Fruit fly (Drosophila melanogaster): ENCODE data around the gene cm.

DNA sequence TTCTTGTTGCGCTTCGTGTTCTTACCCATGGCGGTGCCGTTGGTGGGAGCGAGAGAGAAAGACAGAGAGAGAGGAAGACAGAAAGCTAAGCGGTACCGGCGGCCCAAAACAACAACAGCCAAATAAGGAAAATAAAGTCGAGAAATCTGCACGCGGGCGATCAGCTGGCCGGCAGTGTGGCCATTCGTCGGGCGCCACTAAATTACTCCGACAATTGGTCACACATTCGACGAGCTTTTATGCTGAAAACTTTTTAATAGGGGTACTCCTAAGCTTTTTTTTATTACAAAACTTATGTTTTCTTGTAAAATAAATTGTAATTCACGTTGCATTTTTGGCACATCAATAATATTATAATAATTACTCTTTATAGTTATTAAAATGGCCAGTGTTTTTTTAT, 42.4 kb downstream of the cm start, which contains the start of gene Setd3:
- no peak for TF ChIP-seq Dll (optimal IDR thresholded peaks at IDR 0.05)
- no peak for TF ChIP-seq pan (optimal IDR thresholded peaks at IDR 0.05)
- TF ChIP-seq usp (GFP tag; optimal IDR thresholded peaks at IDR 0.05) = no peak
- no peak for TF ChIP-seq CG8478 (optimal IDR thresholded peaks at IDR 0.05)
- no peak for TF ChIP-seq psq (optimal IDR thresholded peaks at IDR 0.05)

Data from whole organism.